Worm (Caenorhabditis elegans) whole organism, L1 larva: Measurements from ENCODE around the gene F33D4.4.

Source experiments
- dpl-1 ChIP-seq, 3 experiments: fragments of 150-350 bp in 2 of 3; sonication (generic microtip) in 1 of 3; optimal IDR thresholded peaks; 2 replicates each; lab custom pipeline; 2014 to 2017; ENCODE audit warnings: missing biosample characterization in 3 of 3, missing genetic modification characterization in 3 of 3, missing genetic modification reagents in 3 of 3
- irx-1 ChIP-seq: sonication (generic microtip); optimal IDR thresholded peaks from 2 replicates; lab custom pipeline; 2016; ENCODE audit warnings: missing genetic modification characterization, missing compliant biosample characterization

DNA sequence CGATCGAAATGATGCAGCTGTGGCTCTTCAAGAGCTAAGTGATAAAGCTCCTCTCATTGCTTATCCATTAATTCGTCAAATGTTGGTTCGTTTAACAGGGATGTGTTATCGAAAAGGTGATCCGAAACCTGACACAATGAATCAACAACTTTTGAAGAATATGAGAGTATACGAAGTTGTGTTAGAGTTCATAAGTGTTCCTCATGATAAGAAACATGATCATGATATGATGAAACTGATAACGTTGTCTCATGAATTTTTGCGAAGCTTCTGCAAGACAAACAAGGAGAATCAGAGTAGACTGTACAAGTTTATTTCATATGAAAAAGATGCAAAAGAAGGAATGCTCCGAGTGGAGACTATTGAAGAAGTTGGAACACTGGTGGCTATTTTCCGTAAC lies 17.4 kb downstream of the F33D4.4 start:
- TF ChIP-seq dpl-1 (GFP tag; optimal IDR thresholded peaks at IDR 0.05; lab: Kevin White, UChicago) (no peak), irx-1 (tag; lab: Kevin White, UChicago) (no peak)
